Fruit fly (Drosophila melanogaster): Measurements from ENCODE around the gene Srg3.

DNA sequence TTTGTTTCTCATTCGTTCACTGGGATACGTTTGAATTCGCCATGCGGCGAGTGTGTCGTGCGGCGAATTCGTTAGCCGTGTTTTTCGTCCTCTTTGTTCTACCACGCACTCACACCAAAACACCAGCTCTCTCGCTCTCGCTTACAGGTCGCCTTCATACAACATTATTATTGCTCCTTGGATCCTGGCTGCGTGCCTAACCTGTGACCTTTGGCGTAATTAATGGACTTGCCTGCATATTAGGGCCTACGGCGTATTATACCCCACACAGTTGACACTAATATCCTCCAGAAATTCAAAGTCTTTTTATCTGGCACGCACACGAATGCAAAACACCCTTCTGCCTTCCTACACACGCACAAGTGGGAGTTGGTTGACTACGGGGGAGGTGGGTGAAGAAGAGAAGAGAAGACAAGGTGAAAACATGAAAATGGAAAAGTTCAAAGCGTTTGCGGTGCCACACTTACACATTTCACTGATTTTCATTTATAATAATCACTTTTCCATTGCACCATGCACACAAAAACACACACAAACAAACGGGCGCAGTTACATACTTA is 32.9 kb upstream of the Srg3 start:
- TF ChIP-seq CG9139 (GFP tag; optimal IDR thresholded peaks at IDR 0.05) (no peak), acj6 (GFP tag; optimal IDR thresholded peaks at IDR 0.05) (no peak), CG6792 (GFP tag; optimal IDR thresholded peaks at IDR 0.05) (no peak), CG34406 (GFP tag; optimal IDR thresholded peaks at IDR 0.05) (no peak), fd85E (GFP tag; optimal IDR thresholded peaks at IDR 0.05) (no peak), Eip78C (GFP tag) (no peak), Eip75B (GFP tag; optimal IDR thresholded peaks at IDR 0.05) (no peak), Sox15 (GFP tag; optimal IDR thresholded peaks at IDR 0.05) (no peak), CG6808 (GFP tag; optimal IDR thresholded peaks at IDR 0.05) (no peak), CG11294 (GFP tag; IDR thresholded peaks at IDR 0.05) (no peak), Lpt (GFP tag; optimal IDR thresholded peaks at IDR 0.05) (no peak), Smox (GFP tag; optimal IDR thresholded peaks at IDR 0.05) (no peak)

Measured in whole organism, prepupa.